Worm (Caenorhabditis elegans) whole organism, late embryonic: ENCODE measurements around the gene F58E2.2.

ENCODE experiments used
- C08G9.2 ChIP-seq: sonication (generic microtip); optimal IDR thresholded peaks from 2 replicates; lab custom pipeline; 2016; ENCODE audit warnings: mild to moderate bottlenecking, missing genetic modification characterization, moderate library complexity, missing compliant biosample characterization
- K09A11.1 ChIP-seq: sonication (generic microtip); optimal IDR thresholded peaks from 2 replicates; lab custom pipeline; 2017; ENCODE audit warnings: antibody characterized with exemption, mild to moderate bottlenecking, missing genetic modification characterization, missing compliant biosample characterization; ENCODE audit not compliant: insufficient read depth
- ceh-14 ChIP-seq: sonication (generic microtip); optimal IDR thresholded peaks from 2 replicates; lab custom pipeline; 2016; ENCODE audit warnings: missing genotype, missing genetic modification characterization, missing compliant biosample characterization
- ceh-18 ChIP-seq: sonication (generic microtip); optimal IDR thresholded peaks from 2 replicates; lab custom pipeline; 2016; ENCODE audit warnings: missing genetic modification characterization, missing compliant biosample characterization
- ceh-19 ChIP-seq: fragments of 200-800 bp; sonication (Bioruptor generic); optimal IDR thresholded peaks from 2 replicates; lab custom pipeline; 2018; ENCODE audit warnings: mild to moderate bottlenecking, missing genetic modification characterization, missing compliant biosample characterization
- ceh-2 ChIP-seq: sonication (generic microtip); optimal IDR thresholded peaks from 2 replicates; lab custom pipeline; 2016; ENCODE audit warnings: missing genotype, missing genetic modification characterization, missing compliant biosample characterization
- ceh-22 ChIP-seq: sonication (generic microtip); optimal IDR thresholded peaks from 2 replicates; lab custom pipeline; 2017; ENCODE audit warnings: missing biosample characterization, missing genetic modification characterization
- ceh-30 ChIP-seq: fragments of 150-350 bp; optimal IDR thresholded peaks from 2 replicates; lab custom pipeline; 2014; ENCODE audit warnings: missing biosample characterization, missing genetic modification characterization
- ceh-31 ChIP-seq: sonication (generic microtip); optimal IDR thresholded peaks from 2 replicates; lab custom pipeline; 2016; ENCODE audit warnings: missing genetic modification characterization, missing compliant biosample characterization
- ceh-48 ChIP-seq: sonication (generic microtip); optimal IDR thresholded peaks from 2 replicates; lab custom pipeline; 2016; ENCODE audit warnings: missing genetic modification characterization, inconsistent platforms, missing compliant biosample characterization
- ceh-6 ChIP-seq: fragments of 200-800 bp; sonication (Bioruptor generic); optimal IDR thresholded peaks from 2 replicates; lab custom pipeline; 2018; ENCODE audit warnings: mild to moderate bottlenecking, missing genetic modification characterization, missing compliant biosample characterization
- ceh-9 ChIP-seq: sonication (generic microtip); optimal IDR thresholded peaks from 2 replicates; lab custom pipeline; 2016; ENCODE audit warnings: mild to moderate bottlenecking, missing genetic modification characterization, inconsistent platforms, missing compliant biosample characterization
- che-1 ChIP-seq: sonication (generic microtip); optimal IDR thresholded peaks from 2 replicates; lab custom pipeline; 2016; ENCODE audit warnings: mild to moderate bottlenecking, missing genetic modification characterization, missing compliant biosample characterization
- dmd-4 ChIP-seq: sonication (generic microtip); optimal IDR thresholded peaks from 2 replicates; lab custom pipeline; 2016; ENCODE audit warnings: borderline replicate concordance, missing genetic modification characterization, missing compliant biosample characterization
- dve-1 ChIP-seq: sonication (generic microtip); optimal IDR thresholded peaks from 2 replicates; lab custom pipeline; 2017; ENCODE audit warnings: antibody characterized with exemption, mild to moderate bottlenecking, missing genetic modification characterization, missing compliant biosample characterization
- elt-2 ChIP-seq: sonication (generic microtip); optimal IDR thresholded peaks from 2 replicates; lab custom pipeline; 2016; ENCODE audit warnings: missing genetic modification reagents, missing genetic modification characterization, missing compliant biosample characterization
- elt-4 ChIP-seq: sonication (generic microtip); optimal IDR thresholded peaks from 2 replicates; lab custom pipeline; 2016; ENCODE audit warnings: missing genetic modification characterization, missing compliant biosample characterization
- eyg-1 ChIP-seq: sonication (generic microtip); optimal IDR thresholded peaks from 2 replicates; lab custom pipeline; 2016; ENCODE audit warnings: missing genotype, missing genetic modification characterization, missing compliant biosample characterization
- fax-1 ChIP-seq: sonication (generic microtip); optimal IDR thresholded peaks from 2 replicates; lab custom pipeline; 2016; ENCODE audit warnings: missing genotype, missing genetic modification characterization, missing compliant biosample characterization
- fkh-10 ChIP-seq: fragments of 150-350 bp; optimal IDR thresholded peaks from 2 replicates; lab custom pipeline; 2014; ENCODE audit warnings: missing biosample characterization, missing genetic modification reagents, missing genetic modification characterization
- gmeb-2 ChIP-seq: sonication (generic microtip); optimal IDR thresholded peaks from 2 replicates; lab custom pipeline; 2016; ENCODE audit warnings: missing genetic modification characterization, inconsistent platforms, missing compliant biosample characterization
- hlh-15 ChIP-seq: sonication (generic microtip); optimal IDR thresholded peaks from 2 replicates; lab custom pipeline; 2016; ENCODE audit warnings: missing genetic modification characterization, missing compliant biosample characterization
- lim-6 ChIP-seq: sonication (generic microtip); optimal IDR thresholded peaks from 2 replicates; lab custom pipeline; 2016; ENCODE audit warnings: missing genetic modification characterization, missing compliant biosample characterization
- lin-11 ChIP-seq: fragments of 200-800 bp; sonication (Bioruptor generic); optimal IDR thresholded peaks from 2 replicates; lab custom pipeline; 2018; ENCODE audit warnings: mild to moderate bottlenecking, missing genetic modification characterization, missing compliant biosample characterization
- madf-2 ChIP-seq: sonication (generic microtip); optimal IDR thresholded peaks from 2 replicates; lab custom pipeline; 2017; ENCODE audit warnings: missing genetic modification characterization, missing compliant biosample characterization
- nfya-1 ChIP-seq: sonication (generic microtip); optimal IDR thresholded peaks from 2 replicates; lab custom pipeline; 2017; ENCODE audit warnings: missing genetic modification characterization, mild to moderate bottlenecking, missing compliant biosample characterization, antibody characterized with exemption, moderate library complexity
- nhr-11 ChIP-seq: fragments of 150-350 bp; optimal IDR thresholded peaks from 2 replicates; lab custom pipeline; 2014; ENCODE audit warnings: missing biosample characterization, missing genetic modification characterization
- npax-4 ChIP-seq: sonication (generic microtip); optimal IDR thresholded peaks from 2 replicates; lab custom pipeline; 2016; ENCODE audit warnings: missing genetic modification characterization, missing compliant biosample characterization
- odd-2 ChIP-seq: sonication (generic microtip); optimal IDR thresholded peaks from 2 replicates; lab custom pipeline; 2017; ENCODE audit warnings: antibody characterized with exemption, mild to moderate bottlenecking, missing genetic modification characterization, missing compliant biosample characterization
- pag-3 ChIP-seq: sonication (generic microtip); optimal IDR thresholded peaks from 2 replicates; lab custom pipeline; 2016; ENCODE audit warnings: missing compliant biosample characterization, missing genetic modification characterization, borderline replicate concordance
- pat-9 ChIP-seq: fragments of 200-800 bp; sonication (Bioruptor generic); optimal IDR thresholded peaks from 2 replicates; lab custom pipeline; 2018; ENCODE audit warnings: mild to moderate bottlenecking, missing genetic modification characterization, moderate library complexity, missing compliant biosample characterization
- pha-4 ChIP-seq: fragments of 150-350 bp; optimal IDR thresholded peaks from 2 replicates; lab custom pipeline; 2018; ENCODE audit warnings: missing biosample characterization, missing genetic modification reagents, missing genetic modification characterization
- pqm-1 ChIP-seq: sonication (generic microtip); optimal IDR thresholded peaks from 2 replicates; lab custom pipeline; 2016; ENCODE audit warnings: missing genetic modification characterization, missing compliant biosample characterization
- pros-1 ChIP-seq: fragments of 150-350 bp; optimal IDR thresholded peaks from 2 replicates; lab custom pipeline; 2014; ENCODE audit warnings: missing biosample characterization, missing genetic modification reagents, missing genetic modification characterization
- rnt-1 ChIP-seq: sonication (generic microtip); optimal IDR thresholded peaks from 2 replicates; lab custom pipeline; 2016; ENCODE audit warnings: missing genetic modification characterization, missing compliant biosample characterization
- sox-2 ChIP-seq: fragments of 200-800 bp; sonication (Bioruptor generic); IDR thresholded peaks from 2 replicates; pipeline ENCODE4 v1.3.6; 2022; ENCODE audit warnings: missing genetic modification reagents, missing genetic modification characterization, missing compliant biosample characterization
- sox-4 ChIP-seq: sonication (generic microtip); optimal IDR thresholded peaks from 2 replicates; lab custom pipeline; 2017; ENCODE audit warnings: mild to moderate bottlenecking, missing genetic modification characterization, inconsistent platforms, missing compliant biosample characterization
- syd-9 ChIP-seq: sonication (generic microtip); optimal IDR thresholded peaks from 2 replicates; lab custom pipeline; 2016; ENCODE audit warnings: mild to moderate bottlenecking, missing genetic modification characterization, moderate library complexity, missing compliant biosample characterization
- tbx-2 ChIP-seq: sonication (generic microtip); optimal IDR thresholded peaks from 2 replicates; lab custom pipeline; 2016; ENCODE audit warnings: missing genetic modification characterization, missing compliant biosample characterization
- ttx-3 ChIP-seq: sonication (generic microtip); optimal IDR thresholded peaks from 2 replicates; lab custom pipeline; 2016; ENCODE audit warnings: missing genetic modification reagents, missing genetic modification characterization, missing compliant biosample characterization
- unc-42 ChIP-seq: sonication (generic microtip); optimal IDR thresholded peaks from 2 replicates; lab custom pipeline; 2016; ENCODE audit warnings: missing genotype, missing genetic modification characterization, missing compliant biosample characterization
- unc-55 ChIP-seq: sonication (generic microtip); optimal IDR thresholded peaks from 2 replicates; lab custom pipeline; 2017; ENCODE audit warnings: missing biosample characterization, missing genetic modification reagents, missing genetic modification characterization
- unc-86 ChIP-seq: sonication (generic microtip); optimal IDR thresholded peaks from 2 replicates; lab custom pipeline; 2016; ENCODE audit warnings: missing genetic modification characterization, missing compliant biosample characterization
- zip-5 ChIP-seq: sonication (generic microtip); optimal IDR thresholded peaks from 2 replicates; lab custom pipeline; 2016; ENCODE audit warnings: missing genetic modification characterization, missing compliant biosample characterization

F58E2.2 gene

ce11 chrIV:3463254-3463653 is 6.6 kb upstream of the F58E2.2 start, which contains the start of gene F58E2.4:
Gene F58E2.4, plus strand, starts transcription at chrIV:3463387.
- TF ChIP-seq pqm-1 (tag; lab: Kevin White, UChicago) = no peak
- no peak for TF ChIP-seq ceh-48 (tag; lab: Kevin White, UChicago)
- TF ChIP-seq ceh-31 = no peak

ce11 chrIV:3467128-3467527 is 2.7 kb upstream of the F58E2.2 start, which contains the start of gene F58E2.3:
Gene F58E2.3, plus strand, starts transcription at chrIV:3467428.
- TF ChIP-seq ceh-22 (tag; lab: Kevin White, UChicago) (no peak), lim-6 (tag; lab: Kevin White, UChicago) (no peak), elt-4 (tag; lab: Kevin White, UChicago) (no peak), ttx-3 (tag; lab: Kevin White, UChicago) (no peak), nhr-11 (tag; lab: Kevin White, UChicago) (no peak), ceh-48 (tag; lab: Kevin White, UChicago) (no peak), odd-2 (tag; lab: Kevin White, UChicago) (no peak), pha-4 (tag; lab: Kevin White, UChicago) (no peak), ceh-6 (GFP tag; lab: Kevin White, UChicago) (no peak), ceh-2 (tag; lab: Kevin White, UChicago) (no peak), dve-1 (no peak), pros-1 (tag; lab: Kevin White, UChicago) (no peak), ceh-19 (no peak), dmd-4 (tag; lab: Kevin White, UChicago) (no peak), fax-1 (no peak), zip-5 (tag; lab: Kevin White, UChicago) (no peak), che-1 (tag; lab: Kevin White, UChicago) (no peak), rnt-1 (tag; lab: Kevin White, UChicago) (no peak), nfya-1 (tag; lab: Kevin White, UChicago) (no peak)

DNA sequence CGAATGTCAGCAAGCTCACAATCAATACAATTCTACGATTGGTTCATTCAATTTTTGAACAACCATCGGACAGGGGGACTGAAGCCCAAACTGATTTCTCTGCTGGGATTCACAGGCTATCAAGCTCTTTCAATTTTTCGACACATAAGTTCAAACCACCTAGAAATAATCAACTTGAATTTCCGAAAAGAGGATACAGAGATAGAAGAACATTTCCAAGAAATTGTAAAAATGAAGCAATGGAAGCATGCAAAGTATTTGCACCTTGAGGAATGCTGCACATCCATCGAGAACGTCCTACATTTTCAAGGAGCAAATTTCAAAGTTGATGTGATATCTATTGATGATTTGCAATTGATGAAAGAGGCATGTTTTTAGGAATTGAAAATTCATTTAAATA is 2.1 kb upstream of the F58E2.2 start:
- no peak for TF ChIP-seq rnt-1 (tag; lab: Kevin White, UChicago)
- TF ChIP-seq ceh-14 = no peak

DNA sequence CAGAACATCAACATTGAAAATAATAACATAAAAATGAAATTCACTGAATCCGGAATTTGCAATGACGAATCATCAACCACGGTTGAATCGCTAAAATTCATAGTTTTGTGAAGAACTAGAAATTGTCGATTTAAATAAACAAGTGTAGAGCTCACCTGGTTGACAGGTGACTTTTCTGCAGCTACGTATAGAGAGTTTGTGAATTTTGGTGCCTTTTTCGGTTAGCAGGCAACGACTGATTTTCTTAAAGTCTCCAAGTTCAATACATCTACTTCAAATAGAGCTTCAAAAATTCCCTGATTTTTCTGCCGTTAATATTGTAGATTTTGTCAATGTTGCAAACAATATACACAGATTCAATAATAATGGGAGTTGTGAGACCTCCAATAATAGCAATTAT is 7.3 kb downstream of the F58E2.2 start, which contains the start of gene srz-69:
srz-69 (minus strand) TSS at position 101 of the 400 bp plus-strand sequence.
- TF ChIP-seq zip-5 (tag; lab: Kevin White, UChicago) (no peak), madf-2 (no peak), fkh-10 (GFP tag; lab: Kevin White, UChicago) (no peak), gmeb-2 (no peak), dve-1 (no peak), ceh-6 (GFP tag; lab: Kevin White, UChicago) (no peak), hlh-15 (tag; lab: Kevin White, UChicago) (no peak), ceh-30 (tag; lab: Kevin White, UChicago) (no peak), ceh-9 (tag; lab: Kevin White, UChicago) (no peak), ceh-18 (tag; lab: Kevin White, UChicago) (no peak), unc-55 (no peak), nfya-1 (tag; lab: Kevin White, UChicago) (no peak), elt-2 (tag; lab: Kevin White, UChicago) (no peak), C08G9.2 (tag; lab: Kevin White, UChicago) (no peak), pros-1 (tag; lab: Kevin White, UChicago) (no peak), rnt-1 (tag; lab: Kevin White, UChicago) (no peak), eyg-1 (tag; lab: Kevin White, UChicago) (no peak), lin-11 (tag; lab: Kevin White, UChicago) (no peak)

- TF ChIP-seq pat-9 (tag; lab: Kevin White, UChicago) (no peak), sox-4 (tag; lab: Kevin White, UChicago) (no peak), tbx-2 (tag; lab: Kevin White, UChicago) (no peak), ceh-22 (tag; lab: Kevin White, UChicago) (no peak), nfya-1 (tag; lab: Kevin White, UChicago) (no peak), unc-42 (tag; lab: Kevin White, UChicago) (no peak), fax-1 (no peak), hlh-15 (tag; lab: Kevin White, UChicago) (no peak), sox-2 (no peak), K09A11.1 (tag; lab: Kevin White, UChicago) (no peak), ceh-30 (tag; lab: Kevin White, UChicago) (no peak), unc-86 (tag; lab: Kevin White, UChicago) (no peak), che-1 (tag; lab: Kevin White, UChicago) (no peak), syd-9 (tag; lab: Kevin White, UChicago) (no peak), fkh-10 (GFP tag; lab: Kevin White, UChicago) (no peak), ttx-3 (tag; lab: Kevin White, UChicago) (no peak), npax-4 (tag; lab: Kevin White, UChicago) (no peak), pag-3 (tag; lab: Kevin White, UChicago) (no peak)
Observed at ce11 chrIV:3478911-3479385, 9.1 kb downstream of the F58E2.2 start, which contains the start of the genes srz-70 and C09G12.5. Gene srz-70, minus strand, starts transcription at chrIV:3479011. Gene C09G12.5, plus strand, starts transcription at chrIV:3479335.
